Worm (Caenorhabditis elegans): ENCODE results near the gene vav-1.
A peak's percentile ranks its signal among the peaks of the same experiment; 100 is the strongest.

vav-1 gene

ce11 chrX:9264636-9265035 is 32.7 kb upstream of the vav-1 start (continued):
- TF ChIP-seq athp-1 (tag; optimal IDR thresholded peaks at IDR 0.05) (no peak), lin-26 (GFP tag; IDR thresholded peaks at IDR 0.05) (no peak), B0261.1 (tag; optimal IDR thresholded peaks at IDR 0.05) (no peak), B0019.2 (GFP tag; conservative IDR thresholded peaks at IDR 0.05) (no peak), gei-17 (GFP tag; optimal IDR thresholded peaks at IDR 0.05) (no peak), repo-1 (tag; optimal IDR thresholded peaks at IDR 0.05) (no peak), B0336.3 (GFP tag; IDR thresholded peaks at IDR 0.05) (peak; percentile 44; the same call in 1 of the 2 replicates), dpff-1 (tag; optimal IDR thresholded peaks at IDR 0.05) (no peak), Y67H2A.10 (GFP tag; conservative IDR thresholded peaks at IDR 0.05) (no peak), F23B12.7 (tag; optimal IDR thresholded peaks at IDR 0.05; ENCODE audit: insufficient read depth) (no peak), mcd-1 (GFP tag; IDR thresholded peaks at IDR 0.05) (no peak), ztf-22 (GFP tag; optimal IDR thresholded peaks at IDR 0.05) (peak; percentile 16), ceh-40 (GFP tag; IDR thresholded peaks at IDR 0.05) (no peak), nhr-80 (tag; optimal IDR thresholded peaks at IDR 0.05) (peak; percentile 91), rcor-1 (GFP tag; IDR thresholded peaks at IDR 0.05) (no peak), K11D2.4 (GFP tag; IDR thresholded peaks at IDR 0.05) (peak; percentile 54; the same call in 1 of the 2 replicates), nfyb-1 (GFP tag; IDR thresholded peaks at IDR 0.05) (peak; percentile 46; the same call in 1 of the 2 replicates), F37B4.10 (GFP tag; IDR thresholded peaks at IDR 0.05) (no peak), zfh-2 (GFP tag; conservative IDR thresholded peaks at IDR 0.05) (no peak), aptf-3 (GFP tag; IDR thresholded peaks at IDR 0.05) (no peak), D2030.7 (GFP tag; IDR thresholded peaks at IDR 0.05) (no peak), die-1 (tag; optimal IDR thresholded peaks at IDR 0.05) (no peak), attf-5 (GFP tag; optimal IDR thresholded peaks at IDR 0.05) (no peak), zim-3 (tag; optimal IDR thresholded peaks at IDR 0.05) (no peak), F55B11.4 (tag; optimal IDR thresholded peaks at IDR 0.05; ENCODE audit: borderline replicate concordance, insufficient read depth) (no peak), let-607 (tag; optimal IDR thresholded peaks at IDR 0.05) (peak in 1 of 2 experiments; percentile 32), him-1 (tag; optimal IDR thresholded peaks at IDR 0.05) (no peak), aptf-2 (GFP tag; conservative IDR thresholded peaks at IDR 0.05) (no peak), nhr-120 (GFP tag; IDR thresholded peaks at IDR 0.05) (no peak), nhr-27 (tag; optimal IDR thresholded peaks at IDR 0.05) (no peak), let-526 (GFP tag; IDR thresholded peaks at IDR 0.05) (peak; percentile 46; the same call in 1 of the 2 replicates), madf-8 (GFP tag; conservative IDR thresholded peaks at IDR 0.05) (no peak), hmg-1.2 (GFP tag; IDR thresholded peaks at IDR 0.05) (no peak), F52B5.7 (tag; optimal IDR thresholded peaks at IDR 0.05) (no peak), lin-35 (GFP tag; optimal IDR thresholded peaks at IDR 0.05) (no peak), mel-28 (tag; optimal IDR thresholded peaks at IDR 0.05; ENCODE audit: borderline replicate concordance) (no peak), atf-7 (tag; optimal IDR thresholded peaks at IDR 0.05) (peak; percentile 61), snpc-1.3 (tag; optimal IDR thresholded peaks at IDR 0.05; ENCODE audit: insufficient read depth) (no peak), lsl-1 (GFP tag; optimal IDR thresholded peaks at IDR 0.05) (no peak), unc-62 (GFP tag; optimal IDR thresholded peaks at IDR 0.05) (no peak), ztf-28 (GFP tag; IDR thresholded peaks at IDR 0.05) (no peak), cebp-1 (GFP tag; IDR thresholded peaks at IDR 0.05) (peak; percentile 35; the same call in 1 of the 2 replicates), cebp-1 (tag; optimal IDR thresholded peaks at IDR 0.05) (peak; percentile 69), dox-1 (GFP tag; IDR thresholded peaks at IDR 0.05) (peak; percentile 40; the same call in 1 of the 2 replicates), Y53G8AR.9 (GFP tag; conservative IDR thresholded peaks at IDR 0.05) (0 out of 2 replicates have a peak, but pooled peaks have one; percentile 29), rec-8 (tag; optimal IDR thresholded peaks at IDR 0.05) (no peak), hrde-1 (tag; optimal IDR thresholded peaks at IDR 0.05; ENCODE audit: borderline replicate concordance) (no peak), dpl-1 (GFP tag; optimal IDR thresholded peaks at IDR 0.05) (no peak)

Measured in whole organism, young adult.